Worm (Caenorhabditis elegans) whole organism, L4 larva: ENCODE measurements around the gene cln-3.3.

Experiments used
- F49E8.2 ChIP-seq: sonication (generic microtip); optimal IDR thresholded peaks from 2 replicates; lab custom pipeline; 2016; ENCODE audit warnings: missing compliant biosample characterization, mild to moderate bottlenecking, missing genetic modification characterization, borderline replicate concordance
- R02D3.7 ChIP-seq: fragments of 150-350 bp; sonication (generic microtip); optimal IDR thresholded peaks from 3 replicates; lab custom pipeline; 2014; ENCODE audit warnings: missing biosample characterization, missing genetic modification characterization
- T26A8.4 ChIP-seq: fragments of 200-800 bp; sonication (Bioruptor generic); IDR thresholded peaks from 2 replicates; pipeline ENCODE4 v1.3.6; 2022; ENCODE audit warnings: missing genetic modification characterization, missing compliant biosample characterization
- Y5F2A.4 ChIP-seq: fragments of 200-800 bp; sonication (Bioruptor generic); optimal IDR thresholded peaks from 2 replicates; lab custom pipeline; 2018; ENCODE audit warnings: mild to moderate bottlenecking, missing genetic modification characterization, missing compliant biosample characterization
- Y75B8A.6 ChIP-seq: fragments of 200-800 bp; sonication (Bioruptor generic); IDR thresholded peaks from 2 replicates; pipeline ENCODE4 v1.3.6; 2022; ENCODE audit warnings: missing genetic modification reagents, missing genetic modification characterization, missing compliant biosample characterization
- ZK337.2 ChIP-seq: fragments of 200-800 bp; sonication (Bioruptor generic); IDR thresholded peaks from 2 replicates; pipeline ENCODE4 v1.3.6; 2022; ENCODE audit warnings: missing genetic modification reagents, missing genetic modification characterization, missing compliant biosample characterization
- ama-1 ChIP-seq: fragments of 150-350 bp; optimal IDR thresholded peaks from 2 replicates; lab custom pipeline; 2014; ENCODE audit warnings: inconsistent platforms, mixed read lengths
- ceh-20 ChIP-seq: fragments of 200-800 bp; sonication (Bioruptor generic); IDR thresholded peaks from 2 replicates; pipeline ENCODE4 v1.3.6; 2022; ENCODE audit warnings: missing genetic modification reagents, missing genetic modification characterization, missing compliant biosample characterization
- ceh-28 ChIP-seq: fragments of 150-350 bp; optimal IDR thresholded peaks from 2 replicates; lab custom pipeline; 2014; ENCODE audit warnings: missing biosample characterization, missing genetic modification reagents, missing genetic modification characterization
- ceh-44 ChIP-seq: fragments of 200-800 bp; sonication (Bioruptor generic); IDR thresholded peaks from 2 replicates; pipeline ENCODE4 v1.3.6; 2022; ENCODE audit warnings: missing genetic modification reagents, missing genetic modification characterization, missing compliant biosample characterization
- ceh-62 ChIP-seq: sonication (generic microtip); optimal IDR thresholded peaks from 2 replicates; lab custom pipeline; 2017; ENCODE audit warnings: missing biosample characterization, missing genetic modification characterization
- ceh-82 ChIP-seq: sonication (generic microtip); optimal IDR thresholded peaks from 2 replicates; lab custom pipeline; 2017; ENCODE audit warnings: missing biosample characterization, missing genetic modification characterization
- ces-1 ChIP-seq: fragments of 150-350 bp; sonication (generic microtip); optimal IDR thresholded peaks from 4 replicates; lab custom pipeline; 2014; ENCODE audit warnings: missing biosample characterization, missing genetic modification reagents, missing genetic modification characterization
- ctbp-1 ChIP-seq: fragments of 200-800 bp; sonication (Bioruptor generic); IDR thresholded peaks from 2 replicates; pipeline ENCODE4 v1.3.6; 2022; ENCODE audit warnings: missing genetic modification reagents, missing genetic modification characterization, missing compliant biosample characterization
- daf-19 ChIP-seq: fragments of 200-800 bp; sonication (Bioruptor generic); conservative IDR thresholded peaks from 2 replicates; pipeline ENCODE4 v1.3.6; 2022; ENCODE audit warnings: missing genetic modification characterization, missing compliant biosample characterization
- daf-8 ChIP-seq: fragments of 200-800 bp; sonication (Bioruptor generic); IDR thresholded peaks from 2 replicates; pipeline ENCODE4 v1.3.6; 2022; ENCODE audit warnings: missing genetic modification characterization, missing compliant biosample characterization
- dmd-6 ChIP-seq: fragments of 200-800 bp; sonication (Bioruptor generic); IDR thresholded peaks from 2 replicates; pipeline ENCODE4 v1.3.6; 2022; ENCODE audit warnings: missing genetic modification reagents, missing genetic modification characterization, missing compliant biosample characterization
- dmd-8 ChIP-seq: fragments of 200-800 bp; sonication (Bioruptor generic); IDR thresholded peaks from 2 replicates; pipeline ENCODE4 v1.3.6; 2022; ENCODE audit warnings: missing genetic modification characterization, missing compliant biosample characterization
- dmd-9 ChIP-seq: fragments of 200-800 bp; sonication (Bioruptor generic); IDR thresholded peaks from 2 replicates; pipeline ENCODE4 v1.3.6; 2022; ENCODE audit warnings: missing genetic modification reagents, missing genetic modification characterization, missing compliant biosample characterization
- dpl-1 ChIP-seq: fragments of 150-350 bp; optimal IDR thresholded peaks from 2 replicates; lab custom pipeline; 2014; ENCODE audit warnings: missing biosample characterization, missing genetic modification reagents, missing genetic modification characterization
- dve-1 ChIP-seq: sonication (generic microtip); optimal IDR thresholded peaks from 2 replicates; lab custom pipeline; 2017; ENCODE audit warnings: antibody characterized with exemption, mild to moderate bottlenecking, missing genetic modification characterization, missing compliant biosample characterization; ENCODE audit not compliant: insufficient read depth
- gei-8 ChIP-seq: fragments of 200-800 bp; sonication (Bioruptor generic); optimal IDR thresholded peaks from 2 replicates; lab custom pipeline; 2018; ENCODE audit warnings: mild to moderate bottlenecking, missing genetic modification characterization, missing compliant biosample characterization
- hlh-30 ChIP-seq: sonication (generic microtip); optimal IDR thresholded peaks from 2 replicates; lab custom pipeline; 2017; ENCODE audit warnings: antibody characterized with exemption, mild to moderate bottlenecking, missing genetic modification characterization, missing compliant biosample characterization; ENCODE audit not compliant: insufficient read depth
- jun-1 ChIP-seq: fragments of 150-350 bp; optimal IDR thresholded peaks from 2 replicates; lab custom pipeline; 2014; ENCODE audit warnings: missing biosample characterization, missing genetic modification reagents, missing genetic modification characterization
- lim-7 ChIP-seq: fragments of 200-800 bp; sonication (Bioruptor generic); IDR thresholded peaks from 2 replicates; pipeline ENCODE4 v1.3.6; 2022; ENCODE audit warnings: missing genetic modification characterization, missing compliant biosample characterization
- lin-13 ChIP-seq: fragments of 150-350 bp; optimal IDR thresholded peaks from 2 replicates; lab custom pipeline; 2014; ENCODE audit warnings: missing biosample characterization, missing genetic modification reagents, missing genetic modification characterization
- lin-39 ChIP-seq: fragments of 150-350 bp; optimal IDR thresholded peaks from 2 replicates; lab custom pipeline; 2014; ENCODE audit warnings: missing biosample characterization, missing genetic modification reagents, missing genetic modification characterization
- lir-3 ChIP-seq: sonication (generic microtip); optimal IDR thresholded peaks from 2 replicates; lab custom pipeline; 2016; ENCODE audit warnings: mild to moderate bottlenecking, missing genetic modification characterization, missing compliant biosample characterization
- lsy-2 ChIP-seq, 2 experiments: fragments of 150-350 bp in 1 of 2; sonication (generic microtip) in 1 of 2; optimal IDR thresholded peaks; 2 replicates each; lab custom pipeline; 2014 to 2017; ENCODE audit warnings: missing biosample characterization in 2 of 2, missing genetic modification characterization in 2 of 2
- mep-1 ChIP-seq: fragments of 150-350 bp; sonication (generic microtip); optimal IDR thresholded peaks from 3 replicates; lab custom pipeline; 2014; ENCODE audit warnings: missing biosample characterization, missing genetic modification characterization
- mes-2 ChIP-seq: sonication (generic microtip); optimal IDR thresholded peaks from 2 replicates; lab custom pipeline; 2016; ENCODE audit warnings: missing genotype, mild to moderate bottlenecking, missing genetic modification characterization, missing compliant biosample characterization; ENCODE audit not compliant: poor library complexity, severe bottlenecking
- mxl-2 ChIP-seq: fragments of 200-800 bp; sonication (Bioruptor generic); conservative IDR thresholded peaks from 2 replicates; pipeline ENCODE4 v1.3.6; 2022; ENCODE audit warnings: missing genetic modification reagents, missing genetic modification characterization, missing compliant biosample characterization
- nhr-10 ChIP-seq: fragments of 150-350 bp; optimal IDR thresholded peaks from 2 replicates; lab custom pipeline; 2014; ENCODE audit warnings: missing biosample characterization, missing genetic modification characterization
- nhr-102 ChIP-seq: sonication (generic microtip); optimal IDR thresholded peaks from 2 replicates; lab custom pipeline; 2016; ENCODE audit warnings: mild to moderate bottlenecking, missing genetic modification characterization, moderate library complexity, missing compliant biosample characterization
- nhr-11 ChIP-seq: fragments of 150-350 bp; optimal IDR thresholded peaks from 2 replicates; lab custom pipeline; 2014; ENCODE audit warnings: missing biosample characterization, missing genetic modification characterization
- nhr-237 ChIP-seq: sonication (generic microtip); optimal IDR thresholded peaks from 2 replicates; lab custom pipeline; 2017; ENCODE audit warnings: missing biosample characterization, missing genetic modification characterization
- nhr-25 ChIP-seq: sonication (generic microtip); optimal IDR thresholded peaks from 2 replicates; lab custom pipeline; 2017; ENCODE audit warnings: missing genetic modification characterization, mild to moderate bottlenecking, missing compliant biosample characterization, antibody characterized with exemption, moderate library complexity, borderline replicate concordance; ENCODE audit not compliant: insufficient read depth
- nhr-42 ChIP-seq: fragments of 200-800 bp; sonication (Bioruptor generic); IDR thresholded peaks from 2 replicates; pipeline ENCODE4 v1.3.6; 2022; ENCODE audit warnings: missing genetic modification characterization, missing compliant biosample characterization
- nhr-48 ChIP-seq: sonication (generic microtip); optimal IDR thresholded peaks from 2 replicates; lab custom pipeline; 2016; ENCODE audit warnings: mild to moderate bottlenecking, missing genetic modification characterization, missing compliant biosample characterization
- pha-4 ChIP-seq, 2 experiments: fragments of 150-350 bp in 1 of 2; fragments of 200-800 bp in 1 of 2; sonication (Bioruptor generic) in 1 of 2; IDR thresholded peaks in 1 of 2; optimal IDR thresholded peaks in 1 of 2; 2 replicates each; pipeline versions ENCODE4 v1.3.6 to Lab custom; 2014 to 2022; ENCODE audit warnings: missing genetic modification characterization in 2 of 2, missing genetic modification reagents in 2 of 2, missing biosample characterization in 1 of 2, missing compliant biosample characterization in 1 of 2
- pqm-1 ChIP-seq: sonication (generic microtip); optimal IDR thresholded peaks from 2 replicates; lab custom pipeline; 2017; ENCODE audit warnings: missing biosample characterization, missing genetic modification characterization
- snpc-1.2 ChIP-seq: fragments of 200-800 bp; sonication (Bioruptor generic); IDR thresholded peaks from 2 replicates; pipeline ENCODE4 v1.3.6; 2022; ENCODE audit warnings: missing genetic modification reagents, missing genetic modification characterization, missing compliant biosample characterization
- spr-1 ChIP-seq: sonication (generic microtip); optimal IDR thresholded peaks from 2 replicates; lab custom pipeline; 2016; ENCODE audit warnings: mild to moderate bottlenecking, missing genetic modification characterization, missing compliant biosample characterization
- tra-1 ChIP-seq: fragments of 200-800 bp; sonication (Bioruptor generic); IDR thresholded peaks from 2 replicates; pipeline ENCODE4 v1.3.6; 2022; ENCODE audit warnings: missing genetic modification reagents, missing genetic modification characterization, missing compliant biosample characterization
- zag-1 ChIP-seq: fragments of 150-350 bp; optimal IDR thresholded peaks from 2 replicates; lab custom pipeline; 2014; ENCODE audit warnings: missing biosample characterization, missing genetic modification characterization
- zfp-2 ChIP-seq: sonication (generic microtip); optimal IDR thresholded peaks from 2 replicates; lab custom pipeline; 2016; ENCODE audit warnings: mild to moderate bottlenecking, missing genetic modification characterization, missing compliant biosample characterization
- zfp-3 ChIP-seq: fragments of 200-800 bp; sonication (Bioruptor generic); conservative IDR thresholded peaks from 2 replicates; pipeline ENCODE4 v1.3.6; 2022; ENCODE audit warnings: missing genetic modification reagents, missing genetic modification characterization, missing compliant biosample characterization
- ztf-11 ChIP-seq: fragments of 150-350 bp; optimal IDR thresholded peaks from 2 replicates; lab custom pipeline; 2014; ENCODE audit warnings: missing biosample characterization, missing genetic modification characterization
- ztf-7 ChIP-seq: fragments of 150-350 bp; optimal IDR thresholded peaks from 2 replicates; lab custom pipeline; 2014; ENCODE audit warnings: missing biosample characterization, missing genetic modification characterization

cln-3.3 gene

ce11 chrV:8658577-8659362 is 24.1 kb upstream of the cln-3.3 start (continued):
- TF ChIP-seq nhr-42 (GFP tag; lab: Robert Waterston, UW) (no peak), mep-1 (tag; lab: Kevin White, UChicago) (no peak), Y5F2A.4 (GFP tag; lab: Kevin White, UChicago) (no peak), nhr-25 (tag; lab: Kevin White, UChicago) (no peak), nhr-237 (no peak), ceh-82 (tag; lab: Kevin White, UChicago) (no peak), T26A8.4 (GFP tag; lab: Robert Waterston, UW) (no peak), Y75B8A.6 (GFP tag; lab: Robert Waterston, UW) (no peak), mxl-2 (GFP tag; lab: Robert Waterston, UW) (no peak), nhr-10 (no peak), ceh-28 (tag; lab: Kevin White, UChicago) (no peak), pqm-1 (no peak), lim-7 (no peak), ztf-7 (tag; lab: Kevin White, UChicago) (no peak), F49E8.2 (no peak), ctbp-1 (GFP tag; lab: Robert Waterston, UW) (no peak), nhr-102 (no peak), ZK337.2 (GFP tag; lab: Robert Waterston, UW) (no peak), dmd-9 (GFP tag; lab: Robert Waterston, UW) (no peak), daf-19 (GFP tag; lab: Robert Waterston, UW) (no peak), nhr-11 (peak; percentile 42), R02D3.7 (no peak), ceh-44 (no peak), dve-1 (no peak), zag-1 (no peak), daf-8 (GFP tag; lab: Robert Waterston, UW) (no peak), dmd-8 (GFP tag; lab: Robert Waterston, UW) (no peak), nhr-48 (tag; lab: Kevin White, UChicago) (peak; percentile 14), jun-1 (tag; lab: Kevin White, UChicago) (no peak), lir-3 (tag; lab: Kevin White, UChicago) (no peak), tra-1 (0 out of 2 replicates have a peak, but pooled peaks have one; percentile 56), ceh-62 (tag; lab: Kevin White, UChicago) (no peak), mes-2 (no peak), gei-8 (GFP tag; lab: Kevin White, UChicago) (peak; percentile 0), zfp-2 (tag; lab: Kevin White, UChicago) (no peak), pha-4 (GFP tag; IDR thresholded peaks at IDR 0.05; lab: Robert Waterston, UW) (no peak), pha-4 (tag; optimal IDR thresholded peaks at IDR 0.05; lab: Kevin White, UChicago) (peak; percentile 53), hlh-30 (tag; lab: Kevin White, UChicago) (peak; percentile 67), spr-1 (no peak), lsy-2 (tag; optimal IDR thresholded peaks at IDR 0.05; lab: Kevin White, UChicago) (peak in 1 of 2 experiments; percentile 22), dmd-6 (GFP tag; lab: Robert Waterston, UW) (peak; percentile 85), ceh-20 (GFP tag; lab: Robert Waterston, UW) (peak; percentile 57; the same call in 1 of the 2 replicates), dpl-1 (GFP tag; lab: Kevin White, UChicago) (no peak), lin-39 (no peak), snpc-1.2 (GFP tag; lab: Robert Waterston, UW) (no peak), ces-1 (GFP tag; lab: Kevin White, UChicago) (no peak), lin-13 (GFP tag; lab: Kevin White, UChicago) (no peak), zfp-3 (GFP tag; lab: Robert Waterston, UW) (no peak), ztf-11 (tag; lab: Kevin White, UChicago) (no peak), ama-1 (lab: Kevin White, UChicago) (no peak)
- TF ChIP-seq, all 104 proteins: peak for 15
